Fruit fly (Drosophila melanogaster): ENCODE measurements around the gene Sbat.

DNA sequence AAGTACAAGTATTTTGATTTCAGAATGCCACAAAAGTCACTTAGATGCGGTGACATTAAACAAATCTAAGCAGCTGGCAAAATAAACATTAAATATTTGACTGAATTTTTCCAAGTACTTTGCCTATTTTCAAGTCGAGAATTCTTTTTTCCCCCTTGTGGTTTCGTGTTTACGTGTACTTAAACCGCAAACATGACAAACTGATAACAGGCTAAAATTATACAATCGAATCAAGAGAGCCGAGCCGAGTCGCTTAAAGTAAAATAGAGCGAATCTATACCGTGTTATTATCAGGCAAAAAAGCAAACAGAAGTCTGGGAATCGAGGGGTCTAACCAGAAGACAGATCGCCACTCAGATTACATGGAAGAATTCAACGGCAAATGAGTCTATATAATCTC lies 28.0 kb downstream of the Sbat start:
- no peak for TF ChIP-seq CG15710 (tag; optimal IDR thresholded peaks at IDR 0.05)
- no peak for TF ChIP-seq CG34367 (tag; optimal IDR thresholded peaks at IDR 0.05)
- TF ChIP-seq CG14655 (GFP tag; optimal IDR thresholded peaks at IDR 0.05), result no peak
- TF ChIP-seq CG10348 (GFP tag; IDR thresholded peaks at IDR 0.05), result no peak
- no peak for TF ChIP-seq CG8159 (tag; optimal IDR thresholded peaks at IDR 0.05)
- no peak for TF ChIP-seq Pif1B (GFP tag; optimal IDR thresholded peaks at IDR 0.05)
- TF ChIP-seq gl (tag; optimal IDR thresholded peaks at IDR 0.05), result no peak
- TF ChIP-seq Ets98B (GFP tag; IDR thresholded peaks at IDR 0.05), result no peak
- no peak for TF ChIP-seq CG8301 (tag; optimal IDR thresholded peaks at IDR 0.05)
- no peak for TF ChIP-seq CG32121 (GFP tag; IDR thresholded peaks at IDR 0.05)
- TF ChIP-seq CG4496 (GFP tag; IDR thresholded peaks at IDR 0.05), result no peak
